Fruit fly (Drosophila melanogaster) whole organism, prepupa: ENCODE measurements around the gene Charon.

Experiments used
- Blimp-1 ChIP-seq: fragments of 200-800 bp; sonication (Bioruptor generic); optimal IDR thresholded peaks from 3 replicates; lab custom pipeline; 2017; ENCODE audit warnings: missing biosample characterization, missing genetic modification characterization, mild to moderate bottlenecking, moderate library complexity, missing genetic modification reagents
- CG10631 ChIP-seq: fragments of 200-800 bp; sonication (Bioruptor generic); optimal IDR thresholded peaks from 2 replicates; lab custom pipeline; 2016; ENCODE audit warnings: missing biosample characterization, missing genetic modification characterization
- CG10669 ChIP-seq: fragments of 200-800 bp; sonication (Bioruptor generic); optimal IDR thresholded peaks from 3 replicates; lab custom pipeline; 2018; ENCODE audit warnings: missing biosample characterization, mild to moderate bottlenecking, missing genetic modification characterization, moderate library complexity
- CG11762 ChIP-seq: fragments of 200-800 bp; sonication (Bioruptor generic); optimal IDR thresholded peaks from 3 replicates; lab custom pipeline; 2016; ENCODE audit warnings: missing biosample characterization, missing genetic modification characterization; ENCODE audit not compliant: insufficient read depth
- CG15336 ChIP-seq: fragments of 200-800 bp; sonication (Bioruptor generic); IDR thresholded peaks from 2 replicates; pipeline ENCODE4 v1.3.6; 2022; ENCODE audit warnings: missing biosample characterization, missing genetic modification characterization
- CG3032 ChIP-seq: fragments of 200-800 bp; optimal IDR thresholded peaks from 2 replicates; lab custom pipeline; 2019; ENCODE audit warnings: missing biosample characterization, mild to moderate bottlenecking, missing genetic modification characterization, moderate library complexity
- CG31627 ChIP-seq: fragments of 200-800 bp; sonication (Bioruptor generic); optimal IDR thresholded peaks from 3 replicates; lab custom pipeline; 2016; ENCODE audit warnings: missing biosample characterization, missing genetic modification characterization
- CG34406 ChIP-seq: fragments of 200-800 bp; sonication (Bioruptor generic); optimal IDR thresholded peaks from 3 replicates; lab custom pipeline; 2016; ENCODE audit warnings: missing biosample characterization, missing genetic modification characterization
- CG3919 ChIP-seq: fragments of 200-800 bp; sonication (Bioruptor generic); optimal IDR thresholded peaks from 3 replicates; lab custom pipeline; 2016; ENCODE audit warnings: missing biosample characterization, missing genetic modification characterization
- CG4318 ChIP-seq: fragments of 200-800 bp; sonication (Bioruptor generic); optimal IDR thresholded peaks from 3 replicates; lab custom pipeline; 2017; ENCODE audit warnings: missing biosample characterization, mild to moderate bottlenecking, missing genetic modification characterization
- CG6163 ChIP-seq: fragments of 200-800 bp; sonication (Bioruptor generic); IDR thresholded peaks from 3 replicates; pipeline ENCODE4 v1.3.6; 2022; ENCODE audit warnings: missing biosample characterization, missing genetic modification characterization
- CG6276 ChIP-seq: fragments of 200-800 bp; sonication (Bioruptor generic); optimal IDR thresholded peaks from 2 replicates; lab custom pipeline; 2017; ENCODE audit warnings: missing biosample characterization, mild to moderate bottlenecking, missing genetic modification characterization
- CG6808 ChIP-seq: fragments of 200-800 bp; sonication (Bioruptor generic); optimal IDR thresholded peaks from 3 replicates; lab custom pipeline; 2017; ENCODE audit warnings: missing biosample characterization, missing genetic modification characterization, mild to moderate bottlenecking, moderate library complexity, missing genetic modification reagents
- CG6854 ChIP-seq: fragments of 200-800 bp; sonication (Bioruptor generic); optimal IDR thresholded peaks from 2 replicates; lab custom pipeline; 2017; ENCODE audit warnings: missing biosample characterization, mild to moderate bottlenecking, missing genetic modification characterization
- CG8119 ChIP-seq: fragments of 200-800 bp; sonication (Bioruptor generic); IDR thresholded peaks from 3 replicates; pipeline ENCODE4 v1.3.6; 2022; ENCODE audit warnings: missing biosample characterization, missing genetic modification characterization
- Eip75B ChIP-seq: fragments of 200-800 bp; sonication (Bioruptor generic); optimal IDR thresholded peaks from 3 replicates; lab custom pipeline; 2016; ENCODE audit warnings: missing biosample characterization, missing genetic modification characterization
- Eip78C ChIP-seq: fragments of 200-800 bp; sonication (Bioruptor generic); peaks from one replicate; lab custom pipeline; 2016; ENCODE audit warnings: missing biosample characterization, missing genetic modification characterization
- Eip93F ChIP-seq: fragments of 200-800 bp; sonication (Bioruptor generic); optimal IDR thresholded peaks from 2 replicates; lab custom pipeline; 2016; ENCODE audit warnings: missing biosample characterization, mild to moderate bottlenecking, missing genetic modification characterization
- Ets96B ChIP-seq: fragments of 200-800 bp; optimal IDR thresholded peaks from 2 replicates; lab custom pipeline; 2019; ENCODE audit warnings: missing biosample characterization, mild to moderate bottlenecking, missing genetic modification characterization, moderate library complexity
- Hr38 ChIP-seq: sonication (Bioruptor generic); optimal IDR thresholded peaks from 2 replicates; lab custom pipeline; 2016; ENCODE audit warnings: missing biosample characterization, missing genetic modification characterization
- Met ChIP-seq: fragments of 200-800 bp; sonication (Bioruptor generic); optimal IDR thresholded peaks from 3 replicates; lab custom pipeline; 2016; ENCODE audit warnings: missing biosample characterization, missing genetic modification characterization
- Smox ChIP-seq: fragments of 200-800 bp; sonication (Bioruptor generic); optimal IDR thresholded peaks from 3 replicates; lab custom pipeline; 2016; ENCODE audit warnings: missing biosample characterization, missing genetic modification characterization
- Sox14 ChIP-seq: fragments of 200-800 bp; sonication (Bioruptor generic); optimal IDR thresholded peaks from 3 replicates; lab custom pipeline; 2016; ENCODE audit warnings: missing biosample characterization, missing genetic modification characterization
- Sox15 ChIP-seq: fragments of 200-800 bp; sonication (Bioruptor generic); optimal IDR thresholded peaks from 3 replicates; lab custom pipeline; 2016; ENCODE audit warnings: missing biosample characterization, missing genetic modification characterization
- achi ChIP-seq: fragments of 200-800 bp; sonication (Bioruptor generic); optimal IDR thresholded peaks from 3 replicates; lab custom pipeline; 2016; ENCODE audit warnings: missing biosample characterization, missing genetic modification characterization
- acj6 ChIP-seq: fragments of 200-800 bp; sonication (Bioruptor generic); optimal IDR thresholded peaks from 3 replicates; lab custom pipeline; 2016; ENCODE audit warnings: missing biosample characterization, missing genetic modification characterization
- cyc ChIP-seq: fragments of 200-800 bp; sonication (Bioruptor generic); optimal IDR thresholded peaks from 3 replicates; lab custom pipeline; 2016; ENCODE audit warnings: missing biosample characterization, missing genetic modification characterization
- dac ChIP-seq: fragments of 200-800 bp; sonication (Bioruptor generic); optimal IDR thresholded peaks from 2 replicates; lab custom pipeline; 2017; ENCODE audit warnings: missing biosample characterization, mild to moderate bottlenecking, missing genetic modification characterization
- eg ChIP-seq: fragments of 200-800 bp; sonication (Bioruptor generic); IDR thresholded peaks from 3 replicates; pipeline ENCODE4 v1.3.6; 2022; ENCODE audit warnings: missing biosample characterization, missing genetic modification characterization
- esn ChIP-seq: fragments of 200-800 bp; sonication (Bioruptor generic); optimal IDR thresholded peaks from 2 replicates; lab custom pipeline; 2016; ENCODE audit warnings: missing biosample characterization, mild to moderate bottlenecking, missing genetic modification characterization, moderate library complexity
- fd59A ChIP-seq: fragments of 200-800 bp; sonication (Bioruptor generic); optimal IDR thresholded peaks from 2 replicates; lab custom pipeline; 2017; ENCODE audit warnings: missing biosample characterization, mild to moderate bottlenecking, missing genetic modification characterization, missing genetic modification reagents
- fd85E ChIP-seq: fragments of 200-800 bp; sonication (Bioruptor generic); optimal IDR thresholded peaks from 3 replicates; lab custom pipeline; 2016; ENCODE audit warnings: missing biosample characterization, missing genetic modification characterization
- net ChIP-seq: fragments of 200-800 bp; sonication (Bioruptor generic); optimal IDR thresholded peaks from 3 replicates; lab custom pipeline; 2016; ENCODE audit warnings: missing biosample characterization, missing genetic modification characterization
- salr ChIP-seq, 2 experiments: fragments of 200-800 bp; sonication (Bioruptor generic); optimal IDR thresholded peaks; 3 replicates each; lab custom pipeline; 2016 to 2018; ENCODE audit warnings: missing biosample characterization in 2 of 2, missing genetic modification characterization in 2 of 2, mild to moderate bottlenecking in 1 of 2
- spab ChIP-seq: fragments of 200-800 bp; sonication (Bioruptor generic); optimal IDR thresholded peaks from 2 replicates; lab custom pipeline; 2017; ENCODE audit warnings: missing biosample characterization, mild to moderate bottlenecking, missing genetic modification characterization, missing genetic modification reagents
- ss ChIP-seq, 2 experiments: fragments of 200-800 bp; sonication (Bioruptor generic); optimal IDR thresholded peaks; 2 replicates in 1 of 2; 3 replicates in 1 of 2; lab custom pipeline; 2017 to 2018; ENCODE audit warnings: mild to moderate bottlenecking in 2 of 2, missing biosample characterization in 2 of 2, missing genetic modification characterization in 2 of 2, moderate library complexity in 1 of 2
- svp ChIP-seq: fragments of 200-800 bp; sonication (Bioruptor generic); peaks from one replicate; lab custom pipeline; 2016; ENCODE audit warnings: missing biosample characterization, missing genetic modification characterization
- topi ChIP-seq: fragments of 200-800 bp; sonication (Bioruptor generic); optimal IDR thresholded peaks from 3 replicates; lab custom pipeline; 2016; ENCODE audit warnings: missing biosample characterization, missing genetic modification characterization
- vri ChIP-seq: fragments of 200-800 bp; sonication (Bioruptor generic); optimal IDR thresholded peaks from 3 replicates; lab custom pipeline; 2016; ENCODE audit warnings: missing biosample characterization, mild to moderate bottlenecking, missing genetic modification characterization

The Charon gene

DNA sequence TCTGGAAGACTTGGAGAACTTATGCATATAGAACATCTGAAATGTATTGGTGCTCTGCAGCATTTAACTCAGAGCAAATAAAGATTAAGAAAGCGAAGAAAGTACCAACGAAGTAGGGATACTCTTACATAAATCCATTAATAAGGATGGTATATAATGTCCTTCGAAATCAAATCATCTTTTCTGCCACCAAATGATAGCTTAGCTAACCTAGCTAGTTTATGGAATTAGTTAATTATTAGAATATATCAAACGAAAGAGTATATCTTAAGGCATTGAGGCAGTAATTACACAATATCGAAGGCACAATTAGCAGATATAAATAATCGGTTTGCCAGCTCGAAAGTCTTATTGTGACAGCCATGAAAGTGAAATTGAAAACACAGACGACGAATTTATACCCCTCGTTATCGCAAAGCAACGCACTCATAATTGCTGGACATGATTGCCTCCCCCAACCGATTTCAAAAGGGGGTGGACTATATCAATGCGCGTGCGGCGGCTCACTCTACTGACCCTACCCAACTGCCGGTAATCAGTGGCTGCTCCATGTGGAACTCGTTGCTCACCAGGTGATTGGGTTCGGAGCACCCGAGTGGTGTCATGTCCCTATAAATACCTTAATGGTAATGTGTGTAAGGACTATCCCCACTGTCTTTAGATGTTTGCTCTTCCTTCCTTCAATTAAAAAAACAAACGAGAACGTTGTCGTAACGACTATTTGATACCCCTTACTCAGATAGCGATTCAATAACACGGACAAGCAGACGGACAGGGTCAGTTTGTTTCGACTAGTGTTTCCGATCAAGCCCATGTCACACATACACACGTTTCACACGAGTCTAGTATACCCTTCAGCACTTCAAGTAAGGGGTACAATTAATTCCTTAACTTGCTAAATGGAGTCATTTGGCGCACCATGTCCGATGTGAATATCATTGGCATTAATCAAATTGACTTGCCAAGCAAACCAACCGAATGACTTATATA is 27.9 kb downstream of the Charon start (continued):
- TF ChIP-seq Hr38 (GFP tag; lab: Kevin White, UChicago) (no peak), dac (GFP tag; lab: Kevin White, UChicago) (no peak), Ets96B (tag; lab: Kevin White, UChicago) (peak; percentile 68), svp (GFP tag; lab: Kevin White, UChicago) (peak; percentile 95), CG15336 (peak; percentile 61), achi (GFP tag; lab: Kevin White, UChicago) (peak; percentile 74), acj6 (GFP tag; lab: Kevin White, UChicago) (peak; percentile 79), CG3919 (GFP tag; lab: Kevin White, UChicago) (peak; percentile 78), fd59A (GFP tag; lab: Kevin White, UChicago) (peak; percentile 45), fd85E (no peak), Eip93F (GFP tag; lab: Kevin White, UChicago) (peak; percentile 93)
- TF ChIP-seq, all 60 proteins: peak for 48

DNA sequence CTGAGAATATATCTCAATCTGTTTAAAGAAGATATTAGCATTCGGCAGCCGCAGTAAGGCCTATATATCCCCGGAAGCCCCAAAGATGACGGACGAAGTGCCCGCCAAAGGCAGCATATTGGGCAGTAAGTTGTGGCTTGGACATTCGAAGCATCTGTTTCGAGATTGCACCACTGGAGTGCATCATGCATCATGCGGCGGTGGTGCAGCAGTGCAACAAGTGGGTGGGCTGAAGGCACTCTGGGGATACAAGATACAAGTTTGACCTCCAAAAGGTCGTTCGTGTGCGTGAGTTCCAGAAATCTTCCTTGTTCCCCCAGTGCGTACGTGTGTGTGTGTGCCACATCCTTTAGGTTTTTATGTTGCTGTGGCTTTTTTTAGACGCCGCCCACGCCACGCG is 29.3 kb downstream of the Charon start:
- TF ChIP-seq Blimp-1 (GFP tag; lab: Kevin White, UChicago) = no peak
- TF ChIP-seq CG31627 = no peak
- no peak for TF ChIP-seq spab (GFP tag; lab: Kevin White, UChicago)

DNA sequence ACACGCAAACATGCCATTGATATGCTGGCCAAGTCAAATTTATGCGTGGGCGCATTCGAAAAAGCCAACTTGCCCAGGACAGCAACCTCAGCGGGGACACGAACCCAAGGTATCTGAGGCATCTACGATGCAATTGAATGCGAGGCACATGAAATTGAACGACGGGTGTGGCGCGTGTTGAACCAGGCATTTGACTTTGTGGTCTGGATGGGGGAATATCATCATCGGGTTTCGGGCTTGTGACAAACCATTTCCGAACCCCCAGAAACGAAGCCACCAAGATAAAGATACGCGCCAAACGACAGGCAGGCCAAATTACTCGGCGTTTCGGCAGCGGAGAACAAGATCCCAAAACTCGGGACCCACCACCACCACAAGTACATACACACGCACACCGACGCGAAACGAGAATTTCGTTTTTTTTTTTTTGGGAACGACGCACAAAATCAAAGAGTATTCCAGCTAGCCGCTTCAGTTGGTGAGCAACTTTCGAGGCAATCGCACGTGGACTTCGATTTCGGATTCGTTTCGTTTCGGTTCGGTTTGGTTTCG is 29.8 kb downstream of the Charon start, which contains the start of gene MFS3:
Gene MFS3 (plus strand): TSS at position 472 of the 552 bp plus-strand sequence.
- TF ChIP-seq CG6276 (GFP tag; lab: Kevin White, UChicago) (peak; percentile 89), CG11762 (GFP tag; lab: Kevin White, UChicago) (no peak), CG15336 (0 out of 2 replicates have a peak, but pooled peaks have one; percentile 17), Smox (GFP tag; lab: Kevin White, UChicago) (no peak), dac (GFP tag; lab: Kevin White, UChicago) (no peak), CG10631 (no peak), topi (GFP tag; lab: Kevin White, UChicago) (no peak), cyc (GFP tag; lab: Kevin White, UChicago) (no peak), CG6854 (peak; percentile 58), CG3919 (GFP tag; lab: Kevin White, UChicago) (peak; percentile 19), Eip75B (GFP tag; lab: Kevin White, UChicago) (peak; percentile 54), net (GFP tag; lab: Kevin White, UChicago) (peak; percentile 19), fd85E (peak; percentile 34), CG6163 (GFP tag; lab: Robert Waterston, UW) (peak; percentile 23; the same call in 1 of the 3 replicates), Eip78C (peak; percentile 62), Met (peak; percentile 28), ss (GFP tag; optimal IDR thresholded peaks at IDR 0.05; lab: Kevin White, UChicago) (peak; percentile 2 to 52), vri (GFP tag; lab: Kevin White, UChicago) (peak; percentile 48), svp (GFP tag; lab: Kevin White, UChicago) (peak; percentile 68), esn (GFP tag; lab: Kevin White, UChicago) (peak; percentile 39), CG8119 (GFP tag; lab: Robert Waterston, UW) (no peak)

DNA sequence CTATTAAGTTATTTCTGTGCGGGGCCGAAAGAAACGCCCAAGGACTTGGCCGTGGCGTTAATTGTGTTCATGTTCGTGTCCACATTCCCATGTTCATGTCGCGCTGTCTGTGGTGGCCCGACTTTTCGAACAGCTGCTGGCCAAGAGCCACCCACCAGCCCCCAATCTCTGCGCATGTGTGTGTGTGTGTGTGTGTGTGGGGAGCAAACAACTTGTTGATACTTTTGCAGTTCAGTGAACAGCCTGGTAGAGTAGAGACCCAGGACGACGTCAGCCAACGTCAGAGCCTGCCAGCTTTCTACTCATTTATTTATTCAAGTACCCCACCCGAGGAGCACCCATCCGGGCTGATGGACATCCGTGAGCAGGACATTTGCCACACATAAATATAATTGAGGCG is 35.6 kb downstream of the Charon start:
- no peak for TF ChIP-seq CG4318 (GFP tag; lab: Kevin White, UChicago)
- TF ChIP-seq Blimp-1 (GFP tag; lab: Kevin White, UChicago) = no peak
- no peak for TF ChIP-seq CG3032 (tag; lab: Kevin White, UChicago)
- TF ChIP-seq ss (GFP tag; optimal IDR thresholded peaks at IDR 0.05; lab: Kevin White, UChicago) = no peak
- no peak for TF ChIP-seq CG10669 (GFP tag; lab: Kevin White, UChicago)
- no peak for TF ChIP-seq CG6808
- no peak for TF ChIP-seq Smox (GFP tag; lab: Kevin White, UChicago)
- TF ChIP-seq eg = no peak
- TF ChIP-seq salr (GFP tag; optimal IDR thresholded peaks at IDR 0.05; lab: Kevin White, UChicago) = no peak
- no peak for TF ChIP-seq CG34406
- no peak for TF ChIP-seq Sox14 (GFP tag; lab: Kevin White, UChicago)
- no peak for TF ChIP-seq achi (GFP tag; lab: Kevin White, UChicago)
- no peak for TF ChIP-seq CG3919 (GFP tag; lab: Kevin White, UChicago)
- no peak for TF ChIP-seq Sox15
- TF ChIP-seq acj6 (GFP tag; lab: Kevin White, UChicago) = no peak
- no peak for TF ChIP-seq cyc (GFP tag; lab: Kevin White, UChicago)
- TF ChIP-seq CG8119 (GFP tag; lab: Robert Waterston, UW) = no peak
